Worm (Caenorhabditis elegans): ENCODE results near the gene fbxa-107.

fbxa-107 gene

DNA sequence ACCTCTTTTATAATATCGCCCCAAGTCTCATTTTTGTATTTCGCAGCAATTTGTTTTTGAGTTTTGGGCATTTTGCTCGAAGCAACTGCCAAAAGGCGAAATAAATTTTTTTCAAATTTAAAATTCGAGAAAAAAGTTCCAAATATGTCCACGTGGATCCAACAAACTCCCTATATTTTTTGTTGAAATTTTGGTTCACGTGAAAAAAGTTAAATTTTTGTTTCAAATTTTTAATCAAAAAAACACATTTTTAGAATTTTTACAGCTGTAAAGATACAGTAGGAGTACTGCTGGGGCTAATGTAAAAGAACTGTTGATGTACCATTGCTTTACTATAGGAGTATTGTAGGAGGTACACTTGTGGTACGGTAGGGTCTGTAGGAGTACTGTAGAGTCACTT lies 43.4 kb downstream of the fbxa-107 start, which contains the start of gene C14A6.6:
C14A6.6 (minus strand) TSS at position 101 of the 400 bp plus-strand sequence.
- no peak for TF ChIP-seq tbx-37 (GFP tag; conservative IDR thresholded peaks at IDR 0.05)
- no peak for TF ChIP-seq tbx-11 (GFP tag; IDR thresholded peaks at IDR 0.05)
- no peak for TF ChIP-seq ceh-36 (tag; optimal IDR thresholded peaks at IDR 0.05)
- TF ChIP-seq scrt-1 (GFP tag; IDR thresholded peaks at IDR 0.05), result no peak
- no peak for TF ChIP-seq F13C5.2 (tag; optimal IDR thresholded peaks at IDR 0.05)
- no peak for TF ChIP-seq ets-7 (tag; optimal IDR thresholded peaks at IDR 0.05)
- TF ChIP-seq tra-4 (tag; optimal IDR thresholded peaks at IDR 0.05), result no peak
- no peak for TF ChIP-seq B0310.2 (tag; optimal IDR thresholded peaks at IDR 0.05)
- TF ChIP-seq ama-1 (optimal IDR thresholded peaks at IDR 0.05), result no peak
- TF ChIP-seq hnd-1 (tag; optimal IDR thresholded peaks at IDR 0.05), result no peak
- TF ChIP-seq sea-1 (GFP tag; conservative IDR thresholded peaks at IDR 0.05), result no peak
- no peak for TF ChIP-seq hmg-4 (GFP tag; optimal IDR thresholded peaks at IDR 0.05)
- no peak for TF ChIP-seq hmbx-1 (tag; optimal IDR thresholded peaks at IDR 0.05)
- TF ChIP-seq ceh-13 (GFP tag; optimal IDR thresholded peaks at IDR 0.05), result no peak
- TF ChIP-seq flt-1 (GFP tag; IDR thresholded peaks at IDR 0.05), result no peak
- TF ChIP-seq pes-1 (GFP tag; IDR thresholded peaks at IDR 0.05), result no peak
- no peak for TF ChIP-seq aly-1 (tag; optimal IDR thresholded peaks at IDR 0.05)

DNA sequence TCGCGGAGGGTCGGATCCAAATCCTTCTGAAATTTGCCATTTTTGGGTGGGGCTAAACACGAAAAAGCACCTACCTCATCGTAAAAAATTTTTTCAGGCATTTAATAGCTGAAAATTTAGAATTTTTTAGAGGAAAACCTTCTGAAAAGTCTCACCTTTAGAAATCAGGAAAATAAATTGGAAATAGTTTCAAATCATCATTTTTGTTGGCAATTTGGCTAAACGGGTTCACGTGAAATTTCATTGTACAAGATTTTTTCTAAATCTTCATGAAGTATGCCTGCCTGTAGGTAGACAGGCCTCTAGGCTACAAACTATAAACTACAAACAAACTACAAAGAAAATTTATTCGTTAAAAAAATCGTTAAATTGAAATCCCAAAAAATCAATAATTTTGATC lies 44.5 kb downstream of the fbxa-107 start, which contains the start of gene C14A6.7:
C14A6.7 (minus strand) TSS at position 101 of the 400 bp plus-strand sequence.
- TF ChIP-seq flt-1 (GFP tag; IDR thresholded peaks at IDR 0.05) (no peak), sea-1 (GFP tag; conservative IDR thresholded peaks at IDR 0.05) (no peak), scrt-1 (GFP tag; IDR thresholded peaks at IDR 0.05) (no peak), tra-4 (tag; optimal IDR thresholded peaks at IDR 0.05) (no peak), hmbx-1 (tag; optimal IDR thresholded peaks at IDR 0.05) (no peak), F13C5.2 (tag; optimal IDR thresholded peaks at IDR 0.05) (no peak), ceh-13 (GFP tag; optimal IDR thresholded peaks at IDR 0.05) (no peak), aly-1 (tag; optimal IDR thresholded peaks at IDR 0.05) (no peak), hmg-4 (GFP tag; optimal IDR thresholded peaks at IDR 0.05) (no peak), ets-7 (tag; optimal IDR thresholded peaks at IDR 0.05) (no peak), ama-1 (optimal IDR thresholded peaks at IDR 0.05) (no peak), tbx-37 (GFP tag; conservative IDR thresholded peaks at IDR 0.05) (no peak), pes-1 (GFP tag; IDR thresholded peaks at IDR 0.05) (no peak), tbx-11 (GFP tag; IDR thresholded peaks at IDR 0.05) (no peak), B0310.2 (tag; optimal IDR thresholded peaks at IDR 0.05) (no peak), hnd-1 (tag; optimal IDR thresholded peaks at IDR 0.05) (no peak), ceh-36 (tag; optimal IDR thresholded peaks at IDR 0.05) (no peak)

DNA sequence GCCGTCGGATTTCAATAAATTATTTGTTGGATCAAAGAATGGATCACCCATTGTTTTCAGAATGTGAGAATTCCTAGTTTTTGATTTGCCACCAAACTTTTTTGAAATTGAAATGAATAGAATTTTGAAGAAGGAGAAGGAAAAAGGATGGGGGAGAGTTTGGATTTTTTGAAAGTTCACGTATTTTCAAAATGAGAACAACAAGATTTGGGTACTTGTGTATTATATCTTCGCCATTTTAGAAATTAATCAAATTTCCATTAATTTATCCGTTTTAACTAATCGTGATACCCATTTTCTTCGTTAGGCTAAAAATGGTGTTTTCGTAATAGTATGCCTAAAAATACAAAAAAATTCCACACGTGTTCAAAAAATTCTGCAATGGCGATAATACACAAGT lies 47.8 kb downstream of the fbxa-107 start, which contains the start of gene C14A6.8:
C14A6.8 (minus strand) TSS at position 101 of the 400 bp plus-strand sequence.
- no peak for TF ChIP-seq F13C5.2 (tag; optimal IDR thresholded peaks at IDR 0.05)
- no peak for TF ChIP-seq hmbx-1 (tag; optimal IDR thresholded peaks at IDR 0.05)
- no peak for TF ChIP-seq scrt-1 (GFP tag; IDR thresholded peaks at IDR 0.05)
- TF ChIP-seq tbx-11 (GFP tag; IDR thresholded peaks at IDR 0.05), result no peak
- TF ChIP-seq flt-1 (GFP tag; IDR thresholded peaks at IDR 0.05), result no peak
- no peak for TF ChIP-seq ceh-13 (GFP tag; optimal IDR thresholded peaks at IDR 0.05)
- TF ChIP-seq ets-7 (tag; optimal IDR thresholded peaks at IDR 0.05), result no peak
- TF ChIP-seq tra-4 (tag; optimal IDR thresholded peaks at IDR 0.05), result no peak
- TF ChIP-seq hmg-4 (GFP tag; optimal IDR thresholded peaks at IDR 0.05), result no peak
- no peak for TF ChIP-seq tbx-37 (GFP tag; conservative IDR thresholded peaks at IDR 0.05)
- TF ChIP-seq sea-1 (GFP tag; conservative IDR thresholded peaks at IDR 0.05), result no peak
- TF ChIP-seq aly-1 (tag; optimal IDR thresholded peaks at IDR 0.05), result no peak
- TF ChIP-seq hnd-1 (tag; optimal IDR thresholded peaks at IDR 0.05), result no peak
- no peak for TF ChIP-seq B0310.2 (tag; optimal IDR thresholded peaks at IDR 0.05)
- TF ChIP-seq ama-1 (optimal IDR thresholded peaks at IDR 0.05), result no peak
